Fruit fly (Drosophila melanogaster) whole organism, embryonic: ENCODE data around the gene CG2021.

ENCODE experiments used
- fd64A ChIP-seq: fragments of 200-800 bp; sonication (Bioruptor generic); optimal IDR thresholded peaks from 3 replicates; lab custom pipeline; 2018; ENCODE audit warnings: missing biosample characterization, mild to moderate bottlenecking, missing genetic modification characterization
- jumu ChIP-seq: fragments of 200-800 bp; sonication (Bioruptor generic); optimal IDR thresholded peaks from 3 replicates; lab custom pipeline; 2016; ENCODE audit warnings: missing biosample characterization, missing genetic modification characterization

- TF ChIP-seq fd64A (peak; percentile 49), jumu (GFP tag; lab: Kevin White, UChicago) (peak; percentile 89)
Observed at dm6 chr3L:1808631-1809030, 31.4 kb upstream of the CG2021 start.
